Worm (Caenorhabditis elegans) whole organism, midembryonic: ENCODE measurements around the gene chil-16.

ENCODE experiments used
- T22C8.4 ChIP-seq: fragments of 200-800 bp; sonication (Bioruptor generic); IDR thresholded peaks from 2 replicates; pipeline ENCODE4 v1.3.6; 2022; ENCODE audit warnings: missing genetic modification characterization, missing compliant biosample characterization
- cog-1 ChIP-seq: sonication (generic microtip); optimal IDR thresholded peaks from 2 replicates; lab custom pipeline; 2016; ENCODE audit warnings: missing genetic modification characterization, missing compliant biosample characterization
- flt-1 ChIP-seq: fragments of 200-800 bp; sonication (Bioruptor generic); IDR thresholded peaks from 2 replicates; pipeline ENCODE4 v1.3.6; 2022; ENCODE audit warnings: missing genetic modification characterization, missing compliant biosample characterization
- klf-2 ChIP-seq: fragments of 200-800 bp; sonication (Bioruptor generic); conservative IDR thresholded peaks from 2 replicates; pipeline ENCODE4 v1.3.6; 2022; ENCODE audit warnings: missing genetic modification reagents, missing genetic modification characterization, missing compliant biosample characterization
- med-1 ChIP-seq: sonication (generic microtip); optimal IDR thresholded peaks from 2 replicates; lab custom pipeline; 2017; ENCODE audit warnings: missing genetic modification characterization, mild to moderate bottlenecking, missing compliant biosample characterization, antibody characterized with exemption, missing genetic modification reagents; ENCODE audit not compliant: insufficient read depth
- ref-1 ChIP-seq: fragments of 200-800 bp; sonication (Bioruptor generic); conservative IDR thresholded peaks from 2 replicates; pipeline ENCODE4 v1.3.6; 2022; ENCODE audit warnings: missing genetic modification reagents, missing genetic modification characterization, missing compliant biosample characterization
- tab-1 ChIP-seq: fragments of 200-800 bp; sonication (Bioruptor generic); IDR thresholded peaks from 2 replicates; pipeline ENCODE4 v1.3.6; 2022; ENCODE audit warnings: missing genetic modification characterization, missing compliant biosample characterization
- ztf-23 ChIP-seq: fragments of 200-800 bp; sonication (Bioruptor generic); IDR thresholded peaks from 2 replicates; pipeline ENCODE4 v1.3.6; 2022; ENCODE audit warnings: missing genetic modification reagents, missing genetic modification characterization, missing compliant biosample characterization
- ztf-29 ChIP-seq: fragments of 200-800 bp; sonication (Bioruptor generic); IDR thresholded peaks from 2 replicates; pipeline ENCODE4 v1.3.6; 2022; ENCODE audit warnings: missing genetic modification reagents, missing genetic modification characterization, missing compliant biosample characterization

The chil-16 gene

ce11 chrII:9418843-9419532, 22.8 kb downstream of the chil-16 start:
- TF ChIP-seq flt-1 (no peak), cog-1 (tag; lab: Kevin White, UChicago) (no peak)

- TF ChIP-seq klf-2 (GFP tag; lab: Robert Waterston, UW): no peak
- no peak for TF ChIP-seq ztf-23 (GFP tag; lab: Robert Waterston, UW)
- no peak for TF ChIP-seq T22C8.4 (GFP tag; lab: Robert Waterston, UW)
- no peak for TF ChIP-seq tab-1 (GFP tag; lab: Robert Waterston, UW)
- no peak for TF ChIP-seq cog-1 (tag; lab: Kevin White, UChicago)
- TF ChIP-seq ref-1: no peak
- no peak for TF ChIP-seq ztf-29 (GFP tag; lab: Robert Waterston, UW)
- TF ChIP-seq med-1 (GFP tag; lab: Kevin White, UChicago): no peak
- no peak for TF ChIP-seq flt-1
Observed at ce11 chrII:9418065-9418567, 23.6 kb downstream of the chil-16 start, which contains the start of the genes M176.4 and M176.16. Gene M176.4, plus strand, starts transcription at chrII:9418365. Gene M176.16, plus strand, starts transcription at chrII:9418517.

- TF ChIP-seq med-1 (GFP tag; lab: Kevin White, UChicago) (no peak), cog-1 (tag; lab: Kevin White, UChicago) (peak; percentile 31)
Observed at ce11 chrII:9416381-9417276, 25.1 kb downstream of the chil-16 start, which contains the start of the genes gss-1 and chch-3. Gene gss-1, minus strand, starts transcription at chrII:9416431. Gene chch-3, plus strand, starts transcription at chrII:9417013.

ce11 chrII:9412086-9412608, 29.6 kb downstream of the chil-16 start, which contains the start of gene arrd-3:
Gene arrd-3, plus strand, starts transcription at chrII:9412558.
- TF ChIP-seq klf-2 (GFP tag; lab: Robert Waterston, UW) (no peak), med-1 (GFP tag; lab: Kevin White, UChicago) (no peak), cog-1 (tag; lab: Kevin White, UChicago) (no peak)

ce11 chrII:9411497-9411896, 30.2 kb downstream of the chil-16 start, which contains the start of gene M176.9:
Gene M176.9, minus strand, starts transcription at chrII:9411597.
- TF ChIP-seq ztf-23 (GFP tag; lab: Robert Waterston, UW) (no peak), flt-1 (no peak), ref-1 (no peak), klf-2 (GFP tag; lab: Robert Waterston, UW) (no peak), ztf-29 (GFP tag; lab: Robert Waterston, UW) (no peak), T22C8.4 (GFP tag; lab: Robert Waterston, UW) (no peak), med-1 (GFP tag; lab: Kevin White, UChicago) (no peak), cog-1 (tag; lab: Kevin White, UChicago) (no peak), tab-1 (GFP tag; lab: Robert Waterston, UW) (no peak)

- TF ChIP-seq cog-1 (tag; lab: Kevin White, UChicago) (no peak), ztf-23 (GFP tag; lab: Robert Waterston, UW) (no peak), tab-1 (GFP tag; lab: Robert Waterston, UW) (no peak), ztf-29 (GFP tag; lab: Robert Waterston, UW) (no peak), T22C8.4 (GFP tag; lab: Robert Waterston, UW) (no peak), klf-2 (GFP tag; lab: Robert Waterston, UW) (no peak), ref-1 (no peak), med-1 (GFP tag; lab: Kevin White, UChicago) (no peak), flt-1 (no peak)
Observed at ce11 chrII:9407469-9407868, 34.3 kb downstream of the chil-16 start, which contains the start of gene arrd-2. Gene arrd-2, plus strand, starts transcription at chrII:9407769.

ce11 chrII:9407020-9407419, 34.7 kb downstream of the chil-16 start, which contains the start of gene mpz-6:
Gene mpz-6, minus strand, starts transcription at chrII:9407120.
- TF ChIP-seq ztf-29 (GFP tag; lab: Robert Waterston, UW) (no peak), cog-1 (tag; lab: Kevin White, UChicago) (no peak), med-1 (GFP tag; lab: Kevin White, UChicago) (no peak), ref-1 (no peak), klf-2 (GFP tag; lab: Robert Waterston, UW) (no peak), ztf-23 (GFP tag; lab: Robert Waterston, UW) (no peak), flt-1 (no peak), tab-1 (GFP tag; lab: Robert Waterston, UW) (no peak), T22C8.4 (GFP tag; lab: Robert Waterston, UW) (no peak)

- TF ChIP-seq klf-2 (GFP tag; lab: Robert Waterston, UW) (no peak), T22C8.4 (GFP tag; lab: Robert Waterston, UW) (no peak)
Observed at ce11 chrII:9403846-9404245, 37.9 kb downstream of the chil-16 start, which contains the start of gene Y51B9A.5. Gene Y51B9A.5, plus strand, starts transcription at chrII:9404146.

ce11 chrII:9403087-9403486, 38.7 kb downstream of the chil-16 start, which contains the start of gene Y51B9A.6:
Gene Y51B9A.6, minus strand, starts transcription at chrII:9403187.
- no peak for TF ChIP-seq flt-1
- no peak for TF ChIP-seq T22C8.4 (GFP tag; lab: Robert Waterston, UW)
- no peak for TF ChIP-seq med-1 (GFP tag; lab: Kevin White, UChicago)
- TF ChIP-seq tab-1 (GFP tag; lab: Robert Waterston, UW): no peak
- TF ChIP-seq cog-1 (tag; lab: Kevin White, UChicago): no peak
- no peak for TF ChIP-seq ztf-23 (GFP tag; lab: Robert Waterston, UW)
- TF ChIP-seq klf-2 (GFP tag; lab: Robert Waterston, UW): no peak
- TF ChIP-seq ztf-29 (GFP tag; lab: Robert Waterston, UW): no peak
- TF ChIP-seq ref-1: no peak
